Worm (Caenorhabditis elegans): ENCODE measurements around the gene Y73B3A.11.

ce11 chrX:177075-177474, 29.2 kb downstream of the Y73B3A.11 start, which contains the start of the genes T08D2.5 and T08D2.4:
- TF ChIP-seq nhr-20 (tag; optimal IDR thresholded peaks at IDR 0.05) (no peak), vab-15 (tag; optimal IDR thresholded peaks at IDR 0.05) (no peak), nhr-77 (tag; optimal IDR thresholded peaks at IDR 0.05) (no peak), nhr-237 (tag; optimal IDR thresholded peaks at IDR 0.05) (no peak), unc-130 (tag; optimal IDR thresholded peaks at IDR 0.05) (no peak), skn-1 (tag; optimal IDR thresholded peaks at IDR 0.05) (no peak), unc-98 (GFP tag; IDR thresholded peaks at IDR 0.05) (no peak), lir-3 (tag; optimal IDR thresholded peaks at IDR 0.05; ENCODE audit: poor library complexity) (no peak), mdl-1 (tag; optimal IDR thresholded peaks at IDR 0.05) (no peak)

All from whole organism, L1 larva.